Worm (Caenorhabditis elegans) whole organism, L4 larva: Measurements from ENCODE around the gene F14H3.6.

Source experiments
- F37D6.2 ChIP-seq: sonication (generic microtip); optimal IDR thresholded peaks from 2 replicates; lab custom pipeline; 2016; ENCODE audit warnings: mild to moderate bottlenecking, missing genetic modification characterization, missing compliant biosample characterization
- F49E8.2 ChIP-seq: sonication (generic microtip); optimal IDR thresholded peaks from 2 replicates; lab custom pipeline; 2016; ENCODE audit warnings: missing compliant biosample characterization, mild to moderate bottlenecking, missing genetic modification characterization, borderline replicate concordance
- T26A8.4 ChIP-seq: fragments of 200-800 bp; sonication (Bioruptor generic); IDR thresholded peaks from 2 replicates; pipeline ENCODE4 v1.3.6; 2022; ENCODE audit warnings: missing genetic modification characterization, missing compliant biosample characterization
- Y105C5A.15 ChIP-seq: fragments of 200-800 bp; sonication (Bioruptor generic); IDR thresholded peaks from 2 replicates; pipeline ENCODE4 v1.3.6; 2022; ENCODE audit warnings: missing genetic modification characterization, missing compliant biosample characterization
- Y48G9A.11 ChIP-seq: fragments of 200-800 bp; sonication (Bioruptor generic); IDR thresholded peaks from 2 replicates; pipeline ENCODE4 v1.3.6; 2022; ENCODE audit warnings: missing genetic modification reagents, missing genetic modification characterization, missing compliant biosample characterization
- Y75B8A.6 ChIP-seq: fragments of 200-800 bp; sonication (Bioruptor generic); IDR thresholded peaks from 2 replicates; pipeline ENCODE4 v1.3.6; 2022; ENCODE audit warnings: missing genetic modification reagents, missing genetic modification characterization, missing compliant biosample characterization
- ZK546.5 ChIP-seq, 2 experiments: sonication (generic microtip); optimal IDR thresholded peaks; 2 replicates each; lab custom pipeline; 2017; ENCODE audit warnings: missing biosample characterization in 2 of 2, missing genetic modification characterization in 2 of 2
- attf-4 ChIP-seq: sonication (generic microtip); optimal IDR thresholded peaks from 3 replicates; lab custom pipeline; 2017; ENCODE audit warnings: missing biosample characterization, missing genetic modification characterization
- ceh-20 ChIP-seq: fragments of 200-800 bp; sonication (Bioruptor generic); IDR thresholded peaks from 2 replicates; pipeline ENCODE4 v1.3.6; 2022; ENCODE audit warnings: missing genetic modification reagents, missing genetic modification characterization, missing compliant biosample characterization
- ceh-44 ChIP-seq: fragments of 200-800 bp; sonication (Bioruptor generic); IDR thresholded peaks from 2 replicates; pipeline ENCODE4 v1.3.6; 2022; ENCODE audit warnings: missing genetic modification reagents, missing genetic modification characterization, missing compliant biosample characterization
- daf-16 ChIP-seq, 3 experiments: sonication (generic microtip); optimal IDR thresholded peaks; 2 replicates each; lab custom pipeline; 2016 to 2017; ENCODE audit warnings: missing genetic modification characterization in 3 of 3, missing genetic modification reagents in 3 of 3, mild to moderate bottlenecking in 2 of 3, missing compliant biosample characterization in 2 of 3, missing biosample characterization in 1 of 3, moderate library complexity in 1 of 3
- daf-19 ChIP-seq: fragments of 200-800 bp; sonication (Bioruptor generic); conservative IDR thresholded peaks from 2 replicates; pipeline ENCODE4 v1.3.6; 2022; ENCODE audit warnings: missing genetic modification characterization, missing compliant biosample characterization
- dmd-6 ChIP-seq: fragments of 200-800 bp; sonication (Bioruptor generic); IDR thresholded peaks from 2 replicates; pipeline ENCODE4 v1.3.6; 2022; ENCODE audit warnings: missing genetic modification reagents, missing genetic modification characterization, missing compliant biosample characterization
- dpl-1 ChIP-seq: fragments of 150-350 bp; optimal IDR thresholded peaks from 2 replicates; lab custom pipeline; 2014; ENCODE audit warnings: missing biosample characterization, missing genetic modification reagents, missing genetic modification characterization
- dve-1 ChIP-seq: sonication (generic microtip); optimal IDR thresholded peaks from 2 replicates; lab custom pipeline; 2017; ENCODE audit warnings: antibody characterized with exemption, mild to moderate bottlenecking, missing genetic modification characterization, missing compliant biosample characterization; ENCODE audit not compliant: insufficient read depth
- egl-43 ChIP-seq: fragments of 200-800 bp; sonication (Bioruptor generic); IDR thresholded peaks from 2 replicates; pipeline ENCODE4 v1.3.6; 2022; ENCODE audit warnings: missing genetic modification reagents, missing genetic modification characterization, missing compliant biosample characterization
- gei-8 ChIP-seq: fragments of 200-800 bp; sonication (Bioruptor generic); optimal IDR thresholded peaks from 2 replicates; lab custom pipeline; 2018; ENCODE audit warnings: mild to moderate bottlenecking, missing genetic modification characterization, missing compliant biosample characterization
- hlh-30 ChIP-seq: sonication (generic microtip); optimal IDR thresholded peaks from 2 replicates; lab custom pipeline; 2017; ENCODE audit warnings: antibody characterized with exemption, mild to moderate bottlenecking, missing genetic modification characterization, missing compliant biosample characterization; ENCODE audit not compliant: insufficient read depth
- lin-1 ChIP-seq: fragments of 200-800 bp; sonication (Bioruptor generic); IDR thresholded peaks from 2 replicates; pipeline ENCODE4 v1.3.6; 2022; ENCODE audit warnings: missing genetic modification reagents, missing genetic modification characterization, missing compliant biosample characterization
- madf-5 ChIP-seq, 2 experiments: fragments of 200-800 bp; sonication (Bioruptor generic); IDR thresholded peaks; 2 replicates each; pipeline ENCODE4 v1.3.6; 2022; ENCODE audit warnings: missing compliant biosample characterization in 2 of 2, missing genetic modification characterization in 2 of 2
- mes-2 ChIP-seq: sonication (generic microtip); optimal IDR thresholded peaks from 2 replicates; lab custom pipeline; 2016; ENCODE audit warnings: missing genotype, mild to moderate bottlenecking, missing genetic modification characterization, missing compliant biosample characterization; ENCODE audit not compliant: poor library complexity, severe bottlenecking
- nhr-28 ChIP-seq: fragments of 150-350 bp; optimal IDR thresholded peaks from 2 replicates; lab custom pipeline; 2014; ENCODE audit warnings: missing biosample characterization, missing genetic modification characterization
- nhr-42 ChIP-seq: fragments of 200-800 bp; sonication (Bioruptor generic); IDR thresholded peaks from 2 replicates; pipeline ENCODE4 v1.3.6; 2022; ENCODE audit warnings: missing genetic modification characterization, missing compliant biosample characterization
- nhr-48 ChIP-seq: sonication (generic microtip); optimal IDR thresholded peaks from 2 replicates; lab custom pipeline; 2016; ENCODE audit warnings: mild to moderate bottlenecking, missing genetic modification characterization, missing compliant biosample characterization
- nhr-76 ChIP-seq: fragments of 150-350 bp; optimal IDR thresholded peaks from 2 replicates; lab custom pipeline; 2014; ENCODE audit warnings: missing biosample characterization, missing genetic modification characterization
- pha-4 ChIP-seq, 2 experiments: fragments of 150-350 bp in 1 of 2; fragments of 200-800 bp in 1 of 2; sonication (Bioruptor generic) in 1 of 2; IDR thresholded peaks in 1 of 2; optimal IDR thresholded peaks in 1 of 2; 2 replicates each; pipeline versions ENCODE4 v1.3.6 to Lab custom; 2014 to 2022; ENCODE audit warnings: missing genetic modification characterization in 2 of 2, missing genetic modification reagents in 2 of 2, missing biosample characterization in 1 of 2, missing compliant biosample characterization in 1 of 2
- php-3 ChIP-seq: fragments of 200-800 bp; sonication (Bioruptor generic); IDR thresholded peaks from 2 replicates; pipeline ENCODE4 v1.3.6; 2022; ENCODE audit warnings: missing genetic modification reagents, missing genetic modification characterization, missing compliant biosample characterization
- pqm-1 ChIP-seq: sonication (generic microtip); optimal IDR thresholded peaks from 2 replicates; lab custom pipeline; 2017; ENCODE audit warnings: missing biosample characterization, missing genetic modification characterization
- rbr-2 ChIP-seq: sonication (generic microtip); optimal IDR thresholded peaks from 2 replicates; lab custom pipeline; 2016; ENCODE audit warnings: missing genotype, missing genetic modification characterization, missing compliant biosample characterization
- skn-1 ChIP-seq: fragments of 150-350 bp; optimal IDR thresholded peaks from 2 replicates; lab custom pipeline; 2014; ENCODE audit warnings: missing biosample characterization, missing genetic modification characterization
- snpc-1.2 ChIP-seq: fragments of 200-800 bp; sonication (Bioruptor generic); IDR thresholded peaks from 2 replicates; pipeline ENCODE4 v1.3.6; 2022; ENCODE audit warnings: missing genetic modification reagents, missing genetic modification characterization, missing compliant biosample characterization
- spr-1 ChIP-seq: sonication (generic microtip); optimal IDR thresholded peaks from 2 replicates; lab custom pipeline; 2016; ENCODE audit warnings: mild to moderate bottlenecking, missing genetic modification characterization, missing compliant biosample characterization
- tra-1 ChIP-seq: fragments of 200-800 bp; sonication (Bioruptor generic); IDR thresholded peaks from 2 replicates; pipeline ENCODE4 v1.3.6; 2022; ENCODE audit warnings: missing genetic modification reagents, missing genetic modification characterization, missing compliant biosample characterization
- unc-39 ChIP-seq: sonication (generic microtip); optimal IDR thresholded peaks from 2 replicates; lab custom pipeline; 2017; ENCODE audit warnings: missing biosample characterization, missing genetic modification characterization
- unc-62 ChIP-seq, 3 experiments: fragments of 150-350 bp in 1 of 3; sonication (generic microtip); optimal IDR thresholded peaks in 2 of 3; peaks in 1 of 3; 1 replicate in 1 of 3; 2 replicates in 2 of 3; lab custom pipeline; 2014 to 2017; ENCODE audit warnings: missing biosample characterization in 3 of 3, missing genetic modification characterization in 3 of 3, missing genetic modification reagents in 3 of 3, missing genotype in 1 of 3
- zfp-3 ChIP-seq: fragments of 200-800 bp; sonication (Bioruptor generic); conservative IDR thresholded peaks from 2 replicates; pipeline ENCODE4 v1.3.6; 2022; ENCODE audit warnings: missing genetic modification reagents, missing genetic modification characterization, missing compliant biosample characterization

F14H3.6 gene

DNA sequence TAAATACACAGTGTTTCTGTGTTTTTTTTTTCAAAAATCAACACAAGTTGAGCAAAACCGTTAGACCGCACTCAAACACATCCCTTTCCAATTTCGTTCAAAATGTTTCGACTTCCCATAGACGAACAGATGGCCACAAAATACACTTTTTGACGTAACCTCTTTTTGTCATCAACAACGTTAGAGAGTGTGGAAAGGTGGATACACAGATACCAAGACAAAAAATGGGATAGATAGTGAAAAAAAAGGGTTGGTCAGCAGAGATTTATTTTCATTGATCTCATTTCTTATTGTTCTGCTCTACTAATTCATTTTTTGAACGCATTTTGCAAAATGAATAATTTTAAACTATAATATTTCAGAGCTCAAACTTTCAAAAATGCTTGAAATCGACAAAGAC is 36.2 kb upstream of the F14H3.6 start:
- TF ChIP-seq unc-62 (GFP tag; optimal IDR thresholded peaks at IDR 0.05 in 1 of 2; lab: Kevin White, UChicago) (peak in 1 of 2 experiments; percentile 94), unc-62 (tag; optimal IDR thresholded peaks at IDR 0.05; lab: Kevin White, UChicago) (no peak), ceh-44 (GFP tag; lab: Robert Waterston, UW) (no peak), daf-16 (GFP tag; optimal IDR thresholded peaks at IDR 0.05; lab: Kevin White, UChicago) (no peak), daf-16 (tag; optimal IDR thresholded peaks at IDR 0.05; lab: Kevin White, UChicago) (peak; percentile 66), F49E8.2 (no peak), Y105C5A.15 (GFP tag; lab: Robert Waterston, UW) (no peak), dve-1 (peak; percentile 11), nhr-28 (peak; percentile 97), dpl-1 (no peak)

DNA sequence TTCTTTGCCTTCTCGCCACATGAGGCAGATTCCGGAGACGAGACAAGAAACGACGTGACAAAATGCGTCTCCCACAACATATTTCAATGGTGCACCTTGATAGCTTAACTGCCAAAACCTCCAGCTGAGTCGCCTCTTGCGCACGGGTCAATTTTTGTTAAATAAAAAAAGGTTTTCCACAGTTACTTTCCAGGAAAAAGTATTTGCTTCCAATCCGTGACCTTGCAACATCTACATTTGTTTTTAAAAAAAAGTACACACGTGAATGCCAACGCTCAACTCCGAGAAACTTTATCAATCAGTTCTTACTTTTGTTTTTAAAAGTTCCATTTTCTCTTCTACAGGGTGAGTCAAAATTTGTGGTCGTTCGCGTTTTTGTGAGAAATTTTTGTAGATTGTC is 35.6 kb upstream of the F14H3.6 start, which contains the start of gene F22B8.7:
TSS of gene F22B8.7 (plus strand) at position 301 of the 400 bp plus-strand sequence.
- no peak for TF ChIP-seq ZK546.5 (tag; optimal IDR thresholded peaks at IDR 0.05; lab: Kevin White, UChicago)

DNA sequence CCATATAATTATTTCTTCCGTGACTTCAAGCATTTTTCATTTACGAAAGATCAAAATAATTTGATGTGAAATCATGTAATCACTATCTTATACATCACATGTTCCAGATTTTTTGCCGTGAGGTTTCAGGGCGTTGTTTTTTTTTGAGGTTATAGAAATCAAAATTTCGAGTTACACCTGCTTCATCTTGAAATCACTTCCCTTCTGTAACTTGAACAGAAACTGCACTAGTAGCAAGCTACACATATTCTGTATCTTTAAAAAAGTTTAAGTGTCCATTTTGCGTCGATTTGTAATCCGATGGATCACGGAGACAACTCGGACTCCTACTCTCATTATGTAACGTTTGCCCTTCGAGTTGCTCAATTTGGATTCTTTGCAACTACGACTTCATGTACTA is 32.0 kb upstream of the F14H3.6 start, which contains the start of gene F22B8.3:
TSS of gene F22B8.3 (plus strand) at position 301 of the 400 bp plus-strand sequence.
- TF ChIP-seq unc-62 (GFP tag; optimal IDR thresholded peaks at IDR 0.05 in 1 of 2; lab: Kevin White, UChicago) (peak in 1 of 2 experiments; percentile 48), unc-62 (tag; optimal IDR thresholded peaks at IDR 0.05; lab: Kevin White, UChicago) (no peak), snpc-1.2 (no peak)
- TF ChIP-seq, all 104 proteins: peak for 1

DNA sequence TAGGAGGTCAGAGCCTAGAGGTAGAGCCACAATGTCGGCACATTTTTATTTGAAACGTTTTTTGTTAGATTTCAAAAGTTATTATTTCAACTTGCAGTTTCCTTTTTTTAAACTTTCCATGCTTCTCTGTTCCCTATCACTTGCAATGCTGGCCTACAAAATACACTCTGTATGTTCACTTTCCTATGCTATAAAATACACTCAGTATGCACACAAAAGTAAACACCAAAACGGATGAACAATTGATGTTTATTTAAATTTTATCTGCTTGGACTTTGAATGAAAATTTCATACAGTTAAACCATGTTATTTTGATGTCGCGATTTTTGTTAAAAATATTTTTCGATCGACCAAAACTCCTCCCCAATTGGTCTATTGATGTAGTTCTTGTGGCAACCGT is 22.0 kb upstream of the F14H3.6 start:
- TF ChIP-seq T26A8.4 (GFP tag; lab: Robert Waterston, UW) (no peak), Y75B8A.6 (GFP tag; lab: Robert Waterston, UW) (no peak), zfp-3 (no peak), mes-2 (tag; lab: Kevin White, UChicago) (no peak), egl-43 (GFP tag; lab: Robert Waterston, UW) (no peak), attf-4 (tag; lab: Kevin White, UChicago) (no peak), tra-1 (GFP tag; lab: Robert Waterston, UW) (no peak), madf-5 (GFP tag; IDR thresholded peaks at IDR 0.05; lab: Robert Waterston, UW) (no peak), Y48G9A.11 (GFP tag; lab: Robert Waterston, UW) (no peak), rbr-2 (no peak), lin-1 (GFP tag; lab: Robert Waterston, UW) (no peak), spr-1 (tag; lab: Kevin White, UChicago) (no peak), dve-1 (peak; percentile 27), php-3 (GFP tag; lab: Robert Waterston, UW) (0 out of 2 replicates have a peak, but pooled peaks have one; percentile 27), F37D6.2 (no peak), nhr-28 (peak; percentile 87), daf-16 (GFP tag; optimal IDR thresholded peaks at IDR 0.05; lab: Kevin White, UChicago) (no peak), daf-16 (tag; optimal IDR thresholded peaks at IDR 0.05; lab: Kevin White, UChicago) (peak; percentile 86), ceh-20 (no peak), pha-4 (GFP tag; IDR thresholded peaks at IDR 0.05; lab: Robert Waterston, UW) (no peak), pha-4 (tag; optimal IDR thresholded peaks at IDR 0.05; lab: Kevin White, UChicago) (peak; percentile 7), hlh-30 (tag; lab: Kevin White, UChicago) (no peak)

DNA sequence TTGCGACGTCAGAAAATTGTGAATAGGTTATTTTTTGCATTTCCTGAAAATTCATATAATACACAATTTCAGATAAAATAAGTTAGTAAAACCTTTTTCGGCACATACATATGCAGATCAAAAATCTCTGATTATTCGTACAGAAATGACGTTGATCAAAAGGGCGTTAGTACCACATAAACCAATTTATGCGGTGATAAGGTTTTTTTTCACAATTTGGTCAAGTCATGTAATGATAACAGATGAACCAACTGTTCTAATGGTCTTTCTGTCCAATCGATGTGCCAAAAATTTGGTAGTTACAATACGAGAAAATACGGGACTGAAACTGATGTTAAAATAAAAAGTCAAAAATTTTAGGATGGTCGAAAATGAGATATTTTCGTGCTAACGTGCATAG is 21.3 kb upstream of the F14H3.6 start:
- TF ChIP-seq nhr-28 (peak; percentile 84), dmd-6 (GFP tag; lab: Robert Waterston, UW) (peak; percentile 76), nhr-76 (no peak), unc-39 (no peak), gei-8 (GFP tag; lab: Kevin White, UChicago) (no peak), dve-1 (peak; percentile 41), tra-1 (GFP tag; lab: Robert Waterston, UW) (no peak), php-3 (GFP tag; lab: Robert Waterston, UW) (peak; percentile 68; the same call in 1 of the 2 replicates), skn-1 (tag; lab: Kevin White, UChicago) (no peak), F49E8.2 (no peak), nhr-48 (peak; percentile 14), nhr-42 (no peak), rbr-2 (no peak), unc-62 (GFP tag; optimal IDR thresholded peaks at IDR 0.05 in 1 of 2; lab: Kevin White, UChicago) (peak in 1 of 2 experiments; percentile 0), unc-62 (tag; optimal IDR thresholded peaks at IDR 0.05; lab: Kevin White, UChicago) (no peak), pqm-1 (peak; percentile 74), daf-16 (GFP tag; optimal IDR thresholded peaks at IDR 0.05; lab: Kevin White, UChicago) (no peak), daf-16 (tag; optimal IDR thresholded peaks at IDR 0.05; lab: Kevin White, UChicago) (peak; percentile 42), daf-19 (no peak)
